Worm (Caenorhabditis elegans): ENCODE results near the gene C18A11.2.
A peak's percentile ranks its signal among the peaks of the same experiment; 100 is the strongest.

C18A11.2 gene

DNA sequence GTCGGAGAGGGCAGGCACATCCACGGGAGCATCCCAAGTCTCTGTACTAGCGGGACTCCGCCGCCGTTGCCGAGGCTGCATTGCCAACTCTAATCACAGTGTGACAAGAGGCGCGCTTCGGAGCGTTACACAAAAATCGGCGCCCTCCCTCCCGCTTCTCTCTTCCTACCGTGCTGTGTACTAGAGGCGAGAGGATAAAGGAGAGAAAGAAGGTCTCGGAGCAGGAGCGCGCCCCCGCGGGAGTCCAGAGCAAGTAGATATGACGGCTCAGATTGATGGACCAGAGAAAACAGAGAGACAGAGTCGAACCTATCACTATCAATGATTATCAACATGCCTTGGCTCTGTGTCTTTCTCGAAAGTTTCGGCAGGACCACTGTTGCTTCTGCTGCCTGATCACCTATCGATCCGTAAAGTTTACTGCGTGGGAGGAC lies 14.3 kb upstream of the C18A11.2 start:
- TF ChIP-seq set-16 (GFP tag; IDR thresholded peaks at IDR 0.05): peak; percentile 83
- no peak for TF ChIP-seq ama-1 (optimal IDR thresholded peaks at IDR 0.05)
- TF ChIP-seq ceh-20 (GFP tag; IDR thresholded peaks at IDR 0.05): peak; percentile 62; the same call in 1 of the 2 replicates
- TF ChIP-seq daf-16 (GFP tag; optimal IDR thresholded peaks at IDR 0.05): peak in 1 of 2 experiments; percentile 69
- no peak for TF ChIP-seq daf-16 (tag; optimal IDR thresholded peaks at IDR 0.05)
- no peak for TF ChIP-seq daf-8 (GFP tag; IDR thresholded peaks at IDR 0.05)
- peak; percentile 34 for TF ChIP-seq hlh-11 (tag; optimal IDR thresholded peaks at IDR 0.05)
- TF ChIP-seq unc-62 (GFP tag; optimal IDR thresholded peaks at IDR 0.05 in 1 of 2): peak in 1 of 2 experiments; percentile 73
- TF ChIP-seq unc-62 (tag; optimal IDR thresholded peaks at IDR 0.05): no peak
- peak; percentile 61 for TF ChIP-seq aha-1 (tag)
- TF ChIP-seq nhr-11 (tag; optimal IDR thresholded peaks at IDR 0.05): peak; percentile 54

- no peak for TF ChIP-seq aly-2 (tag; optimal IDR thresholded peaks at IDR 0.05)
- no peak for TF ChIP-seq snpc-1.2 (GFP tag; IDR thresholded peaks at IDR 0.05)
- TF ChIP-seq hlh-11 (tag; optimal IDR thresholded peaks at IDR 0.05): no peak
- TF ChIP-seq pha-4 (GFP tag; IDR thresholded peaks at IDR 0.05): no peak
- no peak for TF ChIP-seq pha-4 (tag; optimal IDR thresholded peaks at IDR 0.05)
- no peak for TF ChIP-seq T20F7.1 (GFP tag; optimal IDR thresholded peaks at IDR 0.05)
- no peak for TF ChIP-seq mep-1 (tag; optimal IDR thresholded peaks at IDR 0.05)
- no peak for TF ChIP-seq hlh-30 (tag; optimal IDR thresholded peaks at IDR 0.05; ENCODE audit: insufficient read depth)
- TF ChIP-seq hmg-1.1 (GFP tag; IDR thresholded peaks at IDR 0.05): no peak
- TF ChIP-seq T26A8.4 (GFP tag; IDR thresholded peaks at IDR 0.05): no peak
- TF ChIP-seq R02D3.7 (tag; optimal IDR thresholded peaks at IDR 0.05): no peak
- no peak for TF ChIP-seq rbr-2 (tag; optimal IDR thresholded peaks at IDR 0.05)
- no peak for TF ChIP-seq nhr-10 (tag; optimal IDR thresholded peaks at IDR 0.05)
- TF ChIP-seq skn-1 (tag; optimal IDR thresholded peaks at IDR 0.05): no peak
- no peak for TF ChIP-seq nhr-41 (GFP tag; IDR thresholded peaks at IDR 0.05)
- no peak for TF ChIP-seq egl-27 (tag; optimal IDR thresholded peaks at IDR 0.05)
- no peak for TF ChIP-seq dmd-8 (GFP tag; IDR thresholded peaks at IDR 0.05)
- TF ChIP-seq sdz-12 (GFP tag; optimal IDR thresholded peaks at IDR 0.05): no peak
These were observed 12.9 kb upstream of the C18A11.2 start for ce11 chrX:8054478-8054877.

ce11 chrX:8057791-8058270 lies 9.5 kb upstream of the C18A11.2 start, which contains the start of gene dim-1:
Gene dim-1 (minus strand): TSS chrX:8058220.
- TF ChIP-seq cey-2 (tag; optimal IDR thresholded peaks at IDR 0.05; ENCODE audit: borderline replicate concordance, insufficient read depth): no peak
- no peak for TF ChIP-seq R02D3.7 (tag; optimal IDR thresholded peaks at IDR 0.05)
- no peak for TF ChIP-seq fkh-10 (GFP tag; optimal IDR thresholded peaks at IDR 0.05)
- no peak for TF ChIP-seq madf-5 (GFP tag; IDR thresholded peaks at IDR 0.05)
- TF ChIP-seq vab-7 (GFP tag; IDR thresholded peaks at IDR 0.05): no peak
- TF ChIP-seq D1046.2 (GFP tag; IDR thresholded peaks at IDR 0.05): no peak
- peak; percentile 89 for TF ChIP-seq aha-1 (tag)

DNA sequence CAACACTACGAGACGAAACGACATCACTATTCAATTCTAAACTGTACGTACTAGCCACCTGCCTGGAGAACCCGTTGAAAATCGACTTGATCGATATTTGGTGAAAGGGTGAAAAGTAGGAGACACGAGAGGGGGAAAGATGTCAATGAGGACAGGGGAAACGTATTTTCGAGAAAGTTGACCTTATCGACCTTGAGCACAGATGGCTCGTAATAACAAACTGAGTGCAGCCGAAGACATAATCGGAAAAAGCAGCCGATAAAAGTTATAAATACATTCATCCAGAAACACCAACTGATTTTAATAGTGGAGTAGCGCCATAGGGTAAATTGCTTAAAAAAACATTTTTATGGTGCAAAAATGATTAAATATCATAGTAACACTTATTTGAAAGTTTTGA lies 7.4 kb upstream of the C18A11.2 start:
- TF ChIP-seq madf-5 (GFP tag; IDR thresholded peaks at IDR 0.05) (no peak), unc-62 (GFP tag; optimal IDR thresholded peaks at IDR 0.05 in 1 of 2) (peak in 1 of 2 experiments; percentile 69), unc-62 (tag; optimal IDR thresholded peaks at IDR 0.05) (no peak), nhr-76 (tag; optimal IDR thresholded peaks at IDR 0.05) (no peak)

- peak; percentile 28 for TF ChIP-seq pqm-1 (tag; optimal IDR thresholded peaks at IDR 0.05)
- TF ChIP-seq dve-1 (tag; optimal IDR thresholded peaks at IDR 0.05; ENCODE audit: insufficient read depth): peak; percentile 22
- no peak for TF ChIP-seq ceh-32 (tag; optimal IDR thresholded peaks at IDR 0.05; ENCODE audit: poor library complexity)
- peak; percentile 49; the same call in 1 of the 2 replicates for TF ChIP-seq php-3 (GFP tag; IDR thresholded peaks at IDR 0.05)
- no peak for TF ChIP-seq ztf-11 (tag; optimal IDR thresholded peaks at IDR 0.05)
These were observed 6.5 kb upstream of the C18A11.2 start, which contains the start of gene C18A11.3 for ce11 chrX:8060823-8061222. Gene C18A11.3 (plus strand): TSS chrX:8061123.
